Worm (Caenorhabditis elegans): ENCODE data around the gene mbf-1.

mbf-1 gene

ce11 chrIV:11510664-11511063, 30.5 kb upstream of the mbf-1 start, which contains the start of gene M04B2.6:
Gene M04B2.6 (minus strand): TSS chrIV:11510764.
- TF ChIP-seq mls-2 (tag; optimal IDR thresholded peaks at IDR 0.05) (no peak), unc-62 (GFP tag; optimal IDR thresholded peaks at IDR 0.05) (no peak), pha-4 (tag; optimal IDR thresholded peaks at IDR 0.05) (no peak), ceh-43 (GFP tag; optimal IDR thresholded peaks at IDR 0.05) (no peak), ceh-39 (tag; optimal IDR thresholded peaks at IDR 0.05) (no peak), tbx-8 (GFP tag; optimal IDR thresholded peaks at IDR 0.05) (no peak), ztf-11 (tag; optimal IDR thresholded peaks at IDR 0.05) (no peak), blmp-1 (tag; optimal IDR thresholded peaks at IDR 0.05) (no peak), ham-2 (GFP tag; optimal IDR thresholded peaks at IDR 0.05) (no peak), M03D4.4 (tag; optimal IDR thresholded peaks at IDR 0.05) (no peak), unc-120 (tag; optimal IDR thresholded peaks at IDR 0.05; ENCODE audit: poor library complexity, severe bottlenecking) (no peak), drap-1 (GFP tag; optimal IDR thresholded peaks at IDR 0.05) (no peak), zip-8 (tag; optimal IDR thresholded peaks at IDR 0.05) (no peak), lin-32 (GFP tag; optimal IDR thresholded peaks at IDR 0.05) (no peak), ceh-83 (GFP tag; optimal IDR thresholded peaks at IDR 0.05) (no peak), mab-5 (tag; optimal IDR thresholded peaks at IDR 0.05) (no peak), nhr-28 (tag; optimal IDR thresholded peaks at IDR 0.05) (no peak), nhr-2 (tag; optimal IDR thresholded peaks at IDR 0.05) (no peak)

- TF ChIP-seq elt-3 (tag; optimal IDR thresholded peaks at IDR 0.05) (no peak), sptf-1 (tag; optimal IDR thresholded peaks at IDR 0.05) (no peak), hlh-1 (tag; optimal IDR thresholded peaks at IDR 0.05) (no peak), lin-32 (GFP tag; optimal IDR thresholded peaks at IDR 0.05) (no peak), ztf-11 (tag; optimal IDR thresholded peaks at IDR 0.05) (no peak), nhr-12 (tag; optimal IDR thresholded peaks at IDR 0.05) (no peak), ceh-39 (tag; optimal IDR thresholded peaks at IDR 0.05) (no peak), unc-62 (GFP tag; optimal IDR thresholded peaks at IDR 0.05) (no peak), ceh-43 (GFP tag; optimal IDR thresholded peaks at IDR 0.05) (no peak)
Observed at ce11 chrIV:11504416-11504815, 24.2 kb upstream of the mbf-1 start, which contains the start of gene twk-25. Gene twk-25 (plus strand): TSS chrIV:11504716.

ce11 chrIV:11503654-11504053, 23.5 kb upstream of the mbf-1 start:
- no peak for TF ChIP-seq lin-32 (GFP tag; optimal IDR thresholded peaks at IDR 0.05)
- TF ChIP-seq ztf-11 (tag; optimal IDR thresholded peaks at IDR 0.05): no peak
- TF ChIP-seq pha-4 (tag; optimal IDR thresholded peaks at IDR 0.05): no peak
- TF ChIP-seq mab-5 (tag; optimal IDR thresholded peaks at IDR 0.05): no peak
- no peak for TF ChIP-seq ceh-43 (GFP tag; optimal IDR thresholded peaks at IDR 0.05)
- TF ChIP-seq lsy-2 (tag; optimal IDR thresholded peaks at IDR 0.05): no peak
- TF ChIP-seq mep-1 (tag; optimal IDR thresholded peaks at IDR 0.05): no peak
- no peak for TF ChIP-seq sem-2 (GFP tag; optimal IDR thresholded peaks at IDR 0.05)
- TF ChIP-seq blmp-1 (tag; optimal IDR thresholded peaks at IDR 0.05): no peak
- no peak for TF ChIP-seq snpc-4 (tag; optimal IDR thresholded peaks at IDR 0.05)
- no peak for TF ChIP-seq sptf-1 (tag; optimal IDR thresholded peaks at IDR 0.05)
- no peak for TF ChIP-seq unc-62 (GFP tag; optimal IDR thresholded peaks at IDR 0.05)
- TF ChIP-seq unc-120 (tag; optimal IDR thresholded peaks at IDR 0.05; ENCODE audit: poor library complexity, severe bottlenecking): no peak
- no peak for TF ChIP-seq bed-3 (GFP tag; optimal IDR thresholded peaks at IDR 0.05)

ce11 chrIV:11500421-11500820, 20.3 kb upstream of the mbf-1 start, which contains the start of gene H21P03.10:
Gene H21P03.10 (plus strand): TSS chrIV:11500721.
- TF ChIP-seq sem-2 (GFP tag; optimal IDR thresholded peaks at IDR 0.05): no peak
- TF ChIP-seq nhr-76 (tag; optimal IDR thresholded peaks at IDR 0.05): no peak
- TF ChIP-seq unc-62 (GFP tag; optimal IDR thresholded peaks at IDR 0.05): no peak
- no peak for TF ChIP-seq nhr-237 (tag; optimal IDR thresholded peaks at IDR 0.05)
- no peak for TF ChIP-seq nhr-2 (tag; optimal IDR thresholded peaks at IDR 0.05)
- no peak for TF ChIP-seq drap-1 (GFP tag; optimal IDR thresholded peaks at IDR 0.05)
- no peak for TF ChIP-seq nhr-12 (tag; optimal IDR thresholded peaks at IDR 0.05)
- no peak for TF ChIP-seq mls-2 (tag; optimal IDR thresholded peaks at IDR 0.05)
- no peak for TF ChIP-seq bed-3 (GFP tag; optimal IDR thresholded peaks at IDR 0.05)
- no peak for TF ChIP-seq ham-2 (GFP tag; optimal IDR thresholded peaks at IDR 0.05)
- no peak for TF ChIP-seq ceh-39 (tag; optimal IDR thresholded peaks at IDR 0.05)
- TF ChIP-seq blmp-1 (tag; optimal IDR thresholded peaks at IDR 0.05): no peak
- TF ChIP-seq flh-1 (GFP tag; optimal IDR thresholded peaks at IDR 0.05): no peak
- no peak for TF ChIP-seq ceh-43 (GFP tag; optimal IDR thresholded peaks at IDR 0.05)
- TF ChIP-seq nhr-28 (tag; optimal IDR thresholded peaks at IDR 0.05): no peak
- no peak for TF ChIP-seq elt-1 (tag; optimal IDR thresholded peaks at IDR 0.05; ENCODE audit: borderline replicate concordance, insufficient read depth)
- no peak for TF ChIP-seq snpc-4 (tag; optimal IDR thresholded peaks at IDR 0.05)
- no peak for TF ChIP-seq unc-39 (tag; optimal IDR thresholded peaks at IDR 0.05)
- TF ChIP-seq sptf-1 (tag; optimal IDR thresholded peaks at IDR 0.05): no peak
